Worm (Caenorhabditis elegans): ENCODE measurements around the gene dolk-1.

DNA sequence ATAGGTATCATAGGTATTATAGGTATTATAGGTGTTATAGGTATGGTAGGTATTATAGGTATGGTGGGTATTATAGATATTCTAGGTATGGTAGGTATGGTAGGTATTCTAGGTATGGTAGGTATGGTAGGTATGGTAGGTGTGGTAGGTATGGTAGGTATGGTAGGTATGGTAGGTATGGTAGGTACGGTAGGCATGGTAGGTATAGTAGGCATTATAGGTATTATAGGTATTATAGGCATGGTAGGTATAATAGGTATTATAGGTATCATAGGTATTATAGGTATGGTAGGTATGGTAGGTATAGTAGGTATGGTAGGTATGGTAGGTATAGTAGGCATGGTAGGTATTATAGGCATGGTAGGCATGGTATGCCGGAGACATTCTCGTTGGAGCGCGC, 1.5 kb downstream of the dolk-1 start:
- TF ChIP-seq dao-5 (tag; optimal IDR thresholded peaks at IDR 0.05) = no peak
- no peak for TF ChIP-seq him-1 (tag; optimal IDR thresholded peaks at IDR 0.05)
